Worm (Caenorhabditis elegans) whole organism, L1 larva: Measurements from ENCODE around the gene rla-2.

ENCODE experiments used
- C16A3.4 ChIP-seq: fragments of 150-350 bp; optimal IDR thresholded peaks from 2 replicates; lab custom pipeline; 2014; ENCODE audit warnings: missing biosample characterization, missing genetic modification characterization
- C34B4.2 ChIP-seq: sonication (generic microtip); optimal IDR thresholded peaks from 2 replicates; lab custom pipeline; 2017; ENCODE audit warnings: mild to moderate bottlenecking, missing genetic modification characterization, missing compliant biosample characterization
- F16B12.6 ChIP-seq: fragments of 150-350 bp; optimal IDR thresholded peaks from 2 replicates; lab custom pipeline; 2014; ENCODE audit warnings: missing biosample characterization, missing genetic modification characterization
- aha-1 ChIP-seq: fragments of 150-350 bp; optimal IDR thresholded peaks from 2 replicates; lab custom pipeline; 2014; ENCODE audit warnings: missing biosample characterization, missing genetic modification characterization
- alr-1 ChIP-seq: fragments of 200-800 bp; sonication (Bioruptor generic); optimal IDR thresholded peaks from 2 replicates; lab custom pipeline; 2018; ENCODE audit warnings: borderline replicate concordance, mild to moderate bottlenecking, missing genetic modification characterization, missing compliant biosample characterization
- ama-1 ChIP-seq: fragments of 150-350 bp; optimal IDR thresholded peaks from 2 replicates; lab custom pipeline; 2014
- ceh-88 ChIP-seq: fragments of 200-800 bp; sonication (Bioruptor generic); IDR thresholded peaks from 2 replicates; pipeline ENCODE4 v1.3.6; 2022; ENCODE audit warnings: missing genetic modification characterization, missing compliant biosample characterization
- ces-1 ChIP-seq: fragments of 150-350 bp; optimal IDR thresholded peaks from 2 replicates; lab custom pipeline; 2014; ENCODE audit warnings: missing biosample characterization, missing genetic modification reagents, missing genetic modification characterization
- dsc-1 ChIP-seq: sonication (generic microtip); optimal IDR thresholded peaks from 2 replicates; lab custom pipeline; 2016; ENCODE audit warnings: mild to moderate bottlenecking, missing genetic modification characterization, missing compliant biosample characterization
- efl-1 ChIP-seq, 4 experiments: fragments of 150-350 bp; optimal IDR thresholded peaks in 3 of 4; peaks in 1 of 4; 1 replicate in 1 of 4; 2 replicates in 3 of 4; lab custom pipeline; 2014; ENCODE audit warnings: missing biosample characterization in 2 of 4, missing genetic modification characterization in 2 of 4, missing genetic modification reagents in 2 of 4
- elt-3 ChIP-seq, 6 experiments: fragments of 150-350 bp in 1 of 6; sonication (generic microtip); optimal IDR thresholded peaks; 2 replicates each; lab custom pipeline; 2017 to 2018; ENCODE audit warnings: missing biosample characterization in 6 of 6, missing genetic modification characterization in 6 of 6, inconsistent platforms in 1 of 6
- ets-5 ChIP-seq: fragments of 200-800 bp; sonication (Bioruptor generic); IDR thresholded peaks from 2 replicates; pipeline ENCODE4 v1.3.6; 2022; ENCODE audit warnings: missing genetic modification characterization, missing compliant biosample characterization
- fkh-10 ChIP-seq: sonication (generic microtip); optimal IDR thresholded peaks from 2 replicates; lab custom pipeline; 2017; ENCODE audit warnings: missing biosample characterization, missing genetic modification reagents, missing genetic modification characterization
- fkh-4 ChIP-seq: sonication (generic microtip); optimal IDR thresholded peaks from 2 replicates; lab custom pipeline; 2016; ENCODE audit warnings: missing compliant biosample characterization, missing genetic modification characterization, borderline replicate concordance
- fkh-8 ChIP-seq: sonication (generic microtip); optimal IDR thresholded peaks from 2 replicates; lab custom pipeline; 2016; ENCODE audit warnings: mild to moderate bottlenecking, missing genetic modification characterization, missing compliant biosample characterization
- fos-1 ChIP-seq: fragments of 150-350 bp; optimal IDR thresholded peaks from 2 replicates; lab custom pipeline; 2014; ENCODE audit warnings: missing biosample characterization, missing genetic modification characterization
- grh-1 ChIP-seq: fragments of 200-800 bp; sonication (Bioruptor generic); IDR thresholded peaks from 2 replicates; pipeline ENCODE4 v1.3.6; 2022; ENCODE audit warnings: missing genetic modification reagents, missing genetic modification characterization, missing compliant biosample characterization
- irx-1 ChIP-seq: sonication (generic microtip); optimal IDR thresholded peaks from 2 replicates; lab custom pipeline; 2016; ENCODE audit warnings: missing genetic modification characterization, missing compliant biosample characterization
- isw-1 ChIP-seq: fragments of 200-800 bp; sonication (Bioruptor generic); IDR thresholded peaks from 2 replicates; pipeline ENCODE4 v1.3.6; 2022; ENCODE audit warnings: missing genetic modification characterization, missing compliant biosample characterization
- lin-13 ChIP-seq: fragments of 150-350 bp; optimal IDR thresholded peaks from 2 replicates; lab custom pipeline; 2014; ENCODE audit warnings: missing biosample characterization, missing genetic modification reagents, missing genetic modification characterization
- lin-35 ChIP-seq, 2 experiments: fragments of 150-350 bp; optimal IDR thresholded peaks; 2 replicates each; lab custom pipeline; 2014; ENCODE audit warnings: missing biosample characterization in 2 of 2, missing genetic modification characterization in 2 of 2, missing genetic modification reagents in 2 of 2
- lin-39 ChIP-seq: fragments of 150-350 bp; optimal IDR thresholded peaks from 2 replicates; lab custom pipeline; 2014; ENCODE audit warnings: missing biosample characterization, missing genetic modification reagents, missing genetic modification characterization
- lir-3 ChIP-seq: sonication (generic microtip); optimal IDR thresholded peaks from 2 replicates; lab custom pipeline; 2016; ENCODE audit warnings: mild to moderate bottlenecking, missing genetic modification characterization, moderate library complexity, missing compliant biosample characterization; ENCODE audit not compliant: poor library complexity
- nhr-12 ChIP-seq: sonication (generic microtip); optimal IDR thresholded peaks from 2 replicates; lab custom pipeline; 2017; ENCODE audit warnings: missing biosample characterization, missing genetic modification characterization
- nhr-237 ChIP-seq: fragments of 150-350 bp; optimal IDR thresholded peaks from 2 replicates; lab custom pipeline; 2014; ENCODE audit warnings: missing biosample characterization, missing genetic modification characterization
- nhr-28 ChIP-seq: fragments of 150-350 bp; optimal IDR thresholded peaks from 2 replicates; lab custom pipeline; 2014; ENCODE audit warnings: missing biosample characterization, missing genetic modification characterization
- nhr-77 ChIP-seq: fragments of 150-350 bp; optimal IDR thresholded peaks from 2 replicates; lab custom pipeline; 2014; ENCODE audit warnings: missing biosample characterization, missing genetic modification characterization
- nhr-85 ChIP-seq: sonication (generic microtip); peaks from one replicate; lab custom pipeline; 2016; ENCODE audit warnings: missing genetic modification characterization, inconsistent platforms, missing compliant biosample characterization
- pax-3 ChIP-seq: fragments of 200-800 bp; sonication (Bioruptor generic); optimal IDR thresholded peaks from 2 replicates; lab custom pipeline; 2018; ENCODE audit warnings: mild to moderate bottlenecking, missing genetic modification characterization, moderate library complexity, missing compliant biosample characterization
- rnt-1 ChIP-seq: sonication (generic microtip); optimal IDR thresholded peaks from 2 replicates; lab custom pipeline; 2016; ENCODE audit warnings: mild to moderate bottlenecking, missing genetic modification characterization, moderate library complexity, missing compliant biosample characterization
- skn-1 ChIP-seq: fragments of 150-350 bp; optimal IDR thresholded peaks from 2 replicates; lab custom pipeline; 2014; ENCODE audit warnings: missing biosample characterization, missing genetic modification characterization
- sptf-1 ChIP-seq: fragments of 150-350 bp; optimal IDR thresholded peaks from 2 replicates; lab custom pipeline; 2014; ENCODE audit warnings: missing biosample characterization, missing genetic modification characterization
- swsn-7 ChIP-seq: sonication (generic microtip); optimal IDR thresholded peaks from 2 replicates; lab custom pipeline; 2016; ENCODE audit warnings: missing genetic modification characterization, missing compliant biosample characterization
- tbx-2 ChIP-seq: sonication (generic microtip); optimal IDR thresholded peaks from 2 replicates; lab custom pipeline; 2016; ENCODE audit warnings: missing genetic modification characterization, missing compliant biosample characterization
- tlp-1 ChIP-seq: fragments of 150-350 bp; optimal IDR thresholded peaks from 2 replicates; lab custom pipeline; 2014; ENCODE audit warnings: missing biosample characterization, missing genetic modification characterization
- ztf-11 ChIP-seq, 2 experiments: sonication (generic microtip); optimal IDR thresholded peaks; 2 replicates each; lab custom pipeline; 2016 to 2017; ENCODE audit warnings: missing genetic modification characterization in 2 of 2, missing biosample characterization in 1 of 2, missing compliant biosample characterization in 1 of 2
- ztf-4 ChIP-seq: fragments of 150-350 bp; optimal IDR thresholded peaks from 2 replicates; lab custom pipeline; 2014; ENCODE audit warnings: missing biosample characterization, missing genetic modification characterization

rla-2 gene

ce11 chrIV:13342555-13342954, 27.5 kb downstream of the rla-2 start, which contains the start of gene W02A2.5:
Gene W02A2.5, plus strand, starts transcription at chrIV:13342855.
- TF ChIP-seq tbx-2 (no peak), lin-13 (GFP tag; lab: Kevin White, UChicago) (no peak), elt-3 (tag; optimal IDR thresholded peaks at IDR 0.05; lab: Kevin White, UChicago) (no peak), nhr-237 (tag; lab: Kevin White, UChicago) (no peak), nhr-12 (tag; lab: Kevin White, UChicago) (no peak), nhr-77 (no peak), efl-1 (optimal IDR thresholded peaks at IDR 0.05; lab: Kevin White, UChicago) (no peak), efl-1 (GFP tag; optimal IDR thresholded peaks at IDR 0.05 in 1 of 2; lab: Kevin White, UChicago) (peak in 1 of 2 experiments; percentile 43), C34B4.2 (tag; lab: Kevin White, UChicago) (no peak)
- TF ChIP-seq, all 84 proteins: peak for 1

- peak in 1 of 2 experiments; percentile 29 for TF ChIP-seq lin-35 (GFP tag; optimal IDR thresholded peaks at IDR 0.05; lab: Kevin White, UChicago)
- TF ChIP-seq nhr-28 (tag; lab: Kevin White, UChicago) = no peak
Observed at ce11 chrIV:13334287-13334686, 35.8 kb downstream of the rla-2 start.

- TF ChIP-seq ama-1 (lab: Kevin White, UChicago) (no peak), ztf-4 (no peak), fkh-10 (no peak), ceh-88 (GFP tag; lab: Robert Waterston, UW) (no peak), tlp-1 (tag; lab: Kevin White, UChicago) (no peak), nhr-85 (tag; lab: Kevin White, UChicago) (no peak), ets-5 (no peak), lin-39 (tag; lab: Kevin White, UChicago) (no peak), dsc-1 (no peak), alr-1 (no peak), efl-1 (optimal IDR thresholded peaks at IDR 0.05; lab: Kevin White, UChicago) (no peak), efl-1 (GFP tag; optimal IDR thresholded peaks at IDR 0.05 in 1 of 2; lab: Kevin White, UChicago) (no peak), elt-3 (tag; optimal IDR thresholded peaks at IDR 0.05; lab: Kevin White, UChicago) (no peak), aha-1 (tag; lab: Kevin White, UChicago) (no peak)
Observed at ce11 chrIV:13331285-13331684, 38.8 kb downstream of the rla-2 start, which contains the start of gene pqn-74. Gene pqn-74, minus strand, starts transcription at chrIV:13331406.

ce11 chrIV:13330547-13330946, 39.5 kb downstream of the rla-2 start:
- no peak for TF ChIP-seq fkh-10
- no peak for TF ChIP-seq irx-1 (tag; lab: Kevin White, UChicago)
- TF ChIP-seq efl-1 (optimal IDR thresholded peaks at IDR 0.05; lab: Kevin White, UChicago) = no peak
- TF ChIP-seq efl-1 (GFP tag; optimal IDR thresholded peaks at IDR 0.05 in 1 of 2; lab: Kevin White, UChicago) = peak in 1 of 2 experiments; percentile 53

ce11 chrIV:13328059-13328458, 42.0 kb downstream of the rla-2 start, which contains the start of gene far-6:
Gene far-6, plus strand, starts transcription at chrIV:13328359.
- TF ChIP-seq lir-3 (tag; lab: Kevin White, UChicago) (no peak), fos-1 (no peak), swsn-7 (tag; lab: Kevin White, UChicago) (no peak), isw-1 (GFP tag; lab: Robert Waterston, UW) (no peak), rnt-1 (no peak), pax-3 (tag; lab: Kevin White, UChicago) (no peak), ztf-11 (tag; optimal IDR thresholded peaks at IDR 0.05; lab: Kevin White, UChicago) (no peak), fkh-8 (tag; lab: Kevin White, UChicago) (no peak), efl-1 (optimal IDR thresholded peaks at IDR 0.05; lab: Kevin White, UChicago) (no peak), efl-1 (GFP tag; optimal IDR thresholded peaks at IDR 0.05 in 1 of 2; lab: Kevin White, UChicago) (no peak), skn-1 (tag; lab: Kevin White, UChicago) (no peak), grh-1 (GFP tag; lab: Robert Waterston, UW) (no peak), tbx-2 (no peak), F16B12.6 (tag; lab: Kevin White, UChicago) (no peak), C16A3.4 (tag; lab: Kevin White, UChicago) (no peak), dsc-1 (no peak), nhr-85 (tag; lab: Kevin White, UChicago) (no peak), fkh-4 (tag; lab: Kevin White, UChicago) (no peak), ceh-88 (GFP tag; lab: Robert Waterston, UW) (no peak), ces-1 (GFP tag; lab: Kevin White, UChicago) (no peak), sptf-1 (tag; lab: Kevin White, UChicago) (no peak)
